Fruit fly (Drosophila melanogaster): ENCODE results near the gene trh.

The trh gene

dm6 chr3L:342839-343238, 49.6 kb downstream of the trh start, which contains the start of gene mthl10:
mthl10 (minus strand) TSS chr3L:342915.
- TF ChIP-seq CG18011 (GFP tag; optimal IDR thresholded peaks at IDR 0.05), result no peak
- TF ChIP-seq BEAF-32 (GFP tag; optimal IDR thresholded peaks at IDR 0.05), result peak; percentile 4
- TF ChIP-seq Hmr (GFP tag; optimal IDR thresholded peaks at IDR 0.05), result peak; percentile 52
- peak; percentile 59 for TF ChIP-seq HmgZ (tag; optimal IDR thresholded peaks at IDR 0.05)
- TF ChIP-seq Dp (GFP tag; optimal IDR thresholded peaks at IDR 0.05), result peak; percentile 24
- TF ChIP-seq Kr (GFP tag; optimal IDR thresholded peaks at IDR 0.05), result no peak
- peak; percentile 69 for TF ChIP-seq Nf-YC (tag; optimal IDR thresholded peaks at IDR 0.05)
- no peak for TF ChIP-seq CG31365 (tag; optimal IDR thresholded peaks at IDR 0.05)
- TF ChIP-seq CG15601 (tag; optimal IDR thresholded peaks at IDR 0.05), result peak; percentile 80
- no peak for TF ChIP-seq lilli (GFP tag; optimal IDR thresholded peaks at IDR 0.05)
- TF ChIP-seq Nf-YB (GFP tag; optimal IDR thresholded peaks at IDR 0.05), result peak; percentile 20
- 0 out of 2 replicates have a peak, but pooled peaks have one; percentile 13 for TF ChIP-seq Adf1 (GFP tag; IDR thresholded peaks at IDR 0.05)
- no peak for TF ChIP-seq CG17359 (tag; optimal IDR thresholded peaks at IDR 0.05)
- TF ChIP-seq lbe (GFP tag; optimal IDR thresholded peaks at IDR 0.05), result peak; percentile 33
- peak in 1 of 2 experiments; percentile 98 for TF ChIP-seq Hr78 (GFP tag; optimal IDR thresholded peaks at IDR 0.05)
- no peak for TF ChIP-seq wdn (GFP tag; IDR thresholded peaks at IDR 0.05)
- peak; percentile 11 for TF ChIP-seq sug (tag; optimal IDR thresholded peaks at IDR 0.05)
- TF ChIP-seq CG3163 (GFP tag; optimal IDR thresholded peaks at IDR 0.05), result no peak
- TF ChIP-seq exex (tag; optimal IDR thresholded peaks at IDR 0.05), result peak; percentile 8
- TF ChIP-seq CG12769 (tag; optimal IDR thresholded peaks at IDR 0.05), result peak; percentile 75
- no peak for TF ChIP-seq fd102C (GFP tag; optimal IDR thresholded peaks at IDR 0.05)
- TF ChIP-seq CG1603 (tag; optimal IDR thresholded peaks at IDR 0.05), result peak; percentile 15
- peak; percentile 89 for TF ChIP-seq onecut (GFP tag; IDR thresholded peaks at IDR 0.05)
- TF ChIP-seq Myb (GFP tag; optimal IDR thresholded peaks at IDR 0.05), result peak; percentile 13
- no peak for TF ChIP-seq CG12155 (GFP tag; optimal IDR thresholded peaks at IDR 0.05)
- peak; percentile 22 for TF ChIP-seq E2f2 (GFP tag; IDR thresholded peaks at IDR 0.05)
- TF ChIP-seq CG8388 (GFP tag; optimal IDR thresholded peaks at IDR 0.05), result no peak
- peak; percentile 44 for TF ChIP-seq Lhr (GFP tag; optimal IDR thresholded peaks at IDR 0.05)
- TF ChIP-seq CG4360 (GFP tag; IDR thresholded peaks at IDR 0.05), result 0 out of 2 replicates have a peak, but pooled peaks have one; percentile 16
- TF ChIP-seq pb (GFP tag; optimal IDR thresholded peaks at IDR 0.05), result no peak
- peak; percentile 13; the same call in 1 of the 2 replicates for TF ChIP-seq Bgb (GFP tag; IDR thresholded peaks at IDR 0.05; ENCODE audit: partially characterized antibody)
- TF ChIP-seq ewg (GFP tag; optimal IDR thresholded peaks at IDR 0.05), result peak; percentile 57
- peak; percentile 19; the same call in 1 of the 2 replicates for TF ChIP-seq MBD-R2 (GFP tag; IDR thresholded peaks at IDR 0.05)
- TF ChIP-seq CG3838 (GFP tag; optimal IDR thresholded peaks at IDR 0.05), result no peak
- no peak for TF ChIP-seq Chrac-16 (GFP tag; optimal IDR thresholded peaks at IDR 0.05)
- TF ChIP-seq CG8290 (GFP tag; optimal IDR thresholded peaks at IDR 0.05), result no peak
- peak in 1 of 2 experiments; percentile 38 for TF ChIP-seq CG8290 (tag; optimal IDR thresholded peaks at IDR 0.05)
- TF ChIP-seq gfzf (GFP tag; optimal IDR thresholded peaks at IDR 0.05), result peak; percentile 35
- no peak for TF ChIP-seq CG6175 (GFP tag; IDR thresholded peaks at IDR 0.05)
- TF ChIP-seq Med (GFP tag), result peak; percentile 39
- TF ChIP-seq pita (GFP tag; optimal IDR thresholded peaks at IDR 0.05), result peak; percentile 59
- TF ChIP-seq CG12659 (GFP tag; optimal IDR thresholded peaks at IDR 0.05), result peak; percentile 10
- TF ChIP-seq CG15514 (GFP tag; optimal IDR thresholded peaks at IDR 0.05), result peak; percentile 9
- no peak for TF ChIP-seq CG42726 (GFP tag; IDR thresholded peaks at IDR 0.05; ENCODE audit: partially characterized antibody)
- TF ChIP-seq chinmo (GFP tag; IDR thresholded peaks at IDR 0.05; ENCODE audit: partially characterized antibody), result 0 out of 4 replicates have a peak, but pooled peaks have one; percentile 53
- peak; percentile 64; the same call in 1 of the 3 replicates for TF ChIP-seq CG2199 (GFP tag; IDR thresholded peaks at IDR 0.05)
- TF ChIP-seq Optix (GFP tag; IDR thresholded peaks at IDR 0.05), result no peak
- TF ChIP-seq CG13424 (tag; optimal IDR thresholded peaks at IDR 0.05), result no peak
- TF ChIP-seq her (GFP tag; optimal IDR thresholded peaks at IDR 0.05), result peak; percentile 81
